Worm (Caenorhabditis elegans) whole organism, early embryonic: ENCODE results near the gene F49F1.18.
"Not testable (repeated sequence)": the region's sequence is repeated elsewhere in the genome, so short reads cannot be mapped to it uniquely, and the experiment has no call there.

Source experiments
- B0310.2 ChIP-seq: sonication (generic microtip); optimal IDR thresholded peaks from 2 replicates; lab custom pipeline; 2016; ENCODE audit warnings: mild to moderate bottlenecking, missing genetic modification characterization, missing compliant biosample characterization
- F13C5.2 ChIP-seq: sonication (generic microtip); optimal IDR thresholded peaks from 2 replicates; lab custom pipeline; 2017; ENCODE audit warnings: mild to moderate bottlenecking, missing genetic modification characterization, inconsistent platforms, missing compliant biosample characterization
- aly-1 ChIP-seq: sonication (generic microtip); optimal IDR thresholded peaks from 2 replicates; lab custom pipeline; 2016; ENCODE audit warnings: missing genetic modification characterization, missing compliant biosample characterization
- ama-1 ChIP-seq: fragments of 150-350 bp; optimal IDR thresholded peaks from 2 replicates; lab custom pipeline; 2014
- ceh-13 ChIP-seq: fragments of 200-800 bp; sonication (Bioruptor generic); optimal IDR thresholded peaks from 2 replicates; lab custom pipeline; 2018; ENCODE audit warnings: mild to moderate bottlenecking, missing genetic modification characterization, missing compliant biosample characterization
- ceh-36 ChIP-seq: sonication (generic microtip); optimal IDR thresholded peaks from 2 replicates; lab custom pipeline; 2016; ENCODE audit warnings: missing genetic modification characterization, inconsistent platforms, missing compliant biosample characterization
- ets-7 ChIP-seq: sonication (generic microtip); optimal IDR thresholded peaks from 2 replicates; lab custom pipeline; 2016; ENCODE audit warnings: missing genotype, missing genetic modification characterization, missing compliant biosample characterization
- flt-1 ChIP-seq: fragments of 200-800 bp; sonication (Bioruptor generic); IDR thresholded peaks from 2 replicates; pipeline ENCODE4 v1.3.6; 2022; ENCODE audit warnings: missing genetic modification characterization, missing compliant biosample characterization
- hmbx-1 ChIP-seq: sonication (generic microtip); optimal IDR thresholded peaks from 2 replicates; lab custom pipeline; 2016; ENCODE audit warnings: mild to moderate bottlenecking, missing genetic modification characterization, missing compliant biosample characterization
- hmg-4 ChIP-seq: fragments of 200-800 bp; sonication (Bioruptor generic); optimal IDR thresholded peaks from 2 replicates; lab custom pipeline; 2018; ENCODE audit warnings: mild to moderate bottlenecking, missing genetic modification characterization, missing compliant biosample characterization
- hnd-1 ChIP-seq: sonication (generic microtip); optimal IDR thresholded peaks from 2 replicates; lab custom pipeline; 2016; ENCODE audit warnings: missing genetic modification characterization, missing compliant biosample characterization
- pes-1 ChIP-seq: fragments of 200-800 bp; sonication (Bioruptor generic); IDR thresholded peaks from 2 replicates; pipeline ENCODE4 v1.3.6; 2022; ENCODE audit warnings: missing genetic modification reagents, missing genetic modification characterization, missing compliant biosample characterization
- scrt-1 ChIP-seq: fragments of 200-800 bp; sonication (Bioruptor generic); IDR thresholded peaks from 2 replicates; pipeline ENCODE4 v1.3.6; 2022; ENCODE audit warnings: missing genetic modification characterization, missing compliant biosample characterization
- sea-1 ChIP-seq: fragments of 200-800 bp; sonication (Bioruptor generic); conservative IDR thresholded peaks from 2 replicates; pipeline ENCODE4 v1.3.6; 2022; ENCODE audit warnings: missing genetic modification characterization, missing compliant biosample characterization
- tbx-11 ChIP-seq: fragments of 200-800 bp; sonication (Bioruptor generic); IDR thresholded peaks from 2 replicates; pipeline ENCODE4 v1.3.6; 2022; ENCODE audit warnings: missing genetic modification characterization, missing compliant biosample characterization
- tbx-37 ChIP-seq: fragments of 200-800 bp; sonication (Bioruptor generic); conservative IDR thresholded peaks from 2 replicates; pipeline ENCODE4 v1.3.6; 2022; ENCODE audit warnings: missing genetic modification reagents, missing genetic modification characterization, missing compliant biosample characterization
- tra-4 ChIP-seq: sonication (generic microtip); optimal IDR thresholded peaks from 2 replicates; lab custom pipeline; 2017; ENCODE audit warnings: missing genetic modification characterization, missing compliant biosample characterization

Gene F49F1.18

DNA sequence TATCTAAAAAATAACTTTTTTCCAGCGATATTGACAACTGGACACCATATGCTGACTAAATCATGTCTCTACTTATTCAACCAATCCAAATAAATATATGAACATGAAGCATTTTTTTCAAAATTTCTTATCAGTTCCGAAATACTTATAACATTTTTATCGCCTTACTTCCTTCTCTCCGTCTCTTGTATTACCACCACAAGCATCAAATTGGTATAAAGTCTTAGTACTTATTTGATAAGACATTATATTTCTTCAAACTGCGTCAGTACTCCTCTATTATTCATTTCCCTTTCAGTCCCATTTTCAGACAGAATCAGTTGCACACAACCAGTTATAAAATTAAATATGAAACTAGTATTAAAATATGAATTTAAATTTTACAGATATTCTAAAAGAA lies 7.7 kb upstream of the F49F1.18 start:
- no peak for TF ChIP-seq tbx-37 (GFP tag; lab: Robert Waterston, UW)
- TF ChIP-seq hmg-4 (GFP tag; lab: Kevin White, UChicago), result no peak
- no peak for TF ChIP-seq ceh-13 (GFP tag; lab: Kevin White, UChicago)
- no peak for TF ChIP-seq sea-1 (GFP tag; lab: Robert Waterston, UW)
- TF ChIP-seq tbx-11, result no peak
- no peak for TF ChIP-seq flt-1 (GFP tag; lab: Robert Waterston, UW)
- TF ChIP-seq tra-4 (tag; lab: Kevin White, UChicago), result no peak
- TF ChIP-seq ama-1 (lab: Kevin White, UChicago), result no peak
- no peak for TF ChIP-seq pes-1
- no peak for TF ChIP-seq hnd-1 (tag; lab: Kevin White, UChicago)
- TF ChIP-seq ceh-36 (tag; lab: Kevin White, UChicago), result no peak

DNA sequence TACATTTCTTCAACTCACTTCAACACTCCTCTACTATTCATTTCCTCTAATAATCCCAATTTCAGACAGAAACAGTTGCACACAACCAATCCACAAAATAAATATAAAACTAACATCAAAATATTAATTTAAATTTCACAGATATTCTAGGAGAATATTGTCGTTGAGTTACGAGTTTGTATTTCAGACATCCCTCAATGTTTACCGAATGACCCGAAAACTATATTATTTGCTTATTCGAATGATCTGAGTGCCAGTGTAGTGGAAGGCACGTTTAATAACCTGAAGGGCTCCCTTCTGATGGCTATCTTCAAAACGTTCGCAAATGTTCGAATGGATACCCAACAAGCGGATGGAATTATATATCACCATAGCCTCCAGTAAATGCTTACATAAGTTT lies 4.6 kb upstream of the F49F1.18 start, which contains the start of gene R07C12.3:
Gene R07C12.3 (plus strand): TSS at position 301 of the 400 bp plus-strand sequence.
- TF ChIP-seq sea-1 (GFP tag; lab: Robert Waterston, UW) (no peak), tbx-37 (GFP tag; lab: Robert Waterston, UW) (no peak), pes-1 (no peak), ets-7 (tag; lab: Kevin White, UChicago) (no peak)

DNA sequence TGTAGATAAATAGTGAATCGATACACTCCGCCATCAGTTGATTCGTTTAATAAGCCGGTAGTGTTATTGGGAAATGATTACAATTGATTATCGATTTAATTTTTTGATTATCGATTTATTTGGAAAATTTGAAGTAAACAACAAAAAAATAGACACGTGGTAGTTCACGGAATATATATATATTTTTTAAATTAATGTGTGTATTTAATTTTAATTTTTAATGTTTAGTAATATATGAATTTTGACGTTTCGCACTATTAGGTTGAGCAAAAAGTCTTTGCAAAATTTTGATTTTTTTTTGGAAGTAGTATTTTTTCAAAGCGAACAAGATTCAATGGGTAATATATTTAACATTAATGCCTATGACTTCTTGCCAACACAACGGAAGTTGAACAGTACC lies 2.8 kb upstream of the F49F1.18 start, which contains the start of gene F49F1.12:
Gene F49F1.12 (minus strand): TSS at position 101 of the 400 bp plus-strand sequence.
- TF ChIP-seq flt-1 (GFP tag; lab: Robert Waterston, UW); tbx-11; scrt-1 (GFP tag; lab: Robert Waterston, UW): not testable (repeated sequence)

DNA sequence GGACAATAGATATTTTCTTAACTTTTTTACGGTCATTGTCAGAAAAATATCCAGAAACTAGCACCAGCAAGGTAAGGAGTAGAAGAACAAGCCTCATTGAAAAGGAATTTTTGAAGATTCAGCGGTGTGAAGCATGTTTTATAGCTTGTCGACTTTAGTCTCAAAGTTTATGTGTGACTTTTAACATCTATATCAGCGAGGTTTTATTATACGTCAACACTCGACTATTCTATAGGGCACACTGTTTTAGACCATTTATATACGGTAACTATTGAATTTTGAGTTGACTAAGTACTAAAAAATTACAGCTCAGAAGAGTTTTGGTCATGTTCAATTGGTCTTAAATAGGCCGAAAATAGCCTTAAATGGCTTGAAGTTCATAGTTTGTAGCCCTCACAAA lies 1.1 kb upstream of the F49F1.18 start, which contains the start of gene F49F1.11:
Gene F49F1.11 (minus strand): TSS at position 101 of the 400 bp plus-strand sequence.
- TF ChIP-seq B0310.2 (no peak), ama-1 (lab: Kevin White, UChicago) (no peak), ets-7 (tag; lab: Kevin White, UChicago) (no peak), tra-4 (tag; lab: Kevin White, UChicago) (no peak), scrt-1 (GFP tag; lab: Robert Waterston, UW) (no peak), tbx-11 (no peak), sea-1 (GFP tag; lab: Robert Waterston, UW) (no peak), hmg-4 (GFP tag; lab: Kevin White, UChicago) (no peak), flt-1 (GFP tag; lab: Robert Waterston, UW) (no peak), F13C5.2 (tag; lab: Kevin White, UChicago) (no peak), tbx-37 (GFP tag; lab: Robert Waterston, UW) (no peak), aly-1 (no peak), hmbx-1 (tag; lab: Kevin White, UChicago) (no peak), ceh-13 (GFP tag; lab: Kevin White, UChicago) (no peak), hnd-1 (tag; lab: Kevin White, UChicago) (no peak), ceh-36 (tag; lab: Kevin White, UChicago) (no peak), pes-1 (no peak)

DNA sequence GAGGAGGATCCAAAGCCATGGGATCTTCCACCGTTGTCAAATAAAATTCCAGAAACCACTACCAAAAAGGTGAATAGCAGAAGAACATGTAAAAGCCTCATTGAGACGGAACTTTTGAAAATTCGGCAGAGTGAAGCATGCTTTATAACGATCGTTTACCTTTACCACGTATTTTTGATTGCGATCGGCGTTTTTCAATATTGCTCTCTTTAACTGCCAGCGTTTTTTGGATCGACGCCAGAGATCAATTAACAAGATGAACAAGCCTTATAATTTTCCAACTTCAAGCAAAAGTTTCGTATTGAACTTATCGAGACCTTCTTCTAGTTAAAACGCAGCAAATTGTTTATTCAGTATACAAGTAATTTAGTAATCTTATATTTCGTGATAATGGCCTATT lies 1.1 kb downstream of the F49F1.18 start, which contains the start of gene F49F1.10:
Gene F49F1.10 (minus strand): TSS at position 101 of the 400 bp plus-strand sequence.
- TF ChIP-seq pes-1 (no peak), F13C5.2 (tag; lab: Kevin White, UChicago) (no peak), ets-7 (tag; lab: Kevin White, UChicago) (no peak), ceh-36 (tag; lab: Kevin White, UChicago) (no peak), tra-4 (tag; lab: Kevin White, UChicago) (no peak), B0310.2 (no peak), hmbx-1 (tag; lab: Kevin White, UChicago) (no peak), ceh-13 (GFP tag; lab: Kevin White, UChicago) (no peak), tbx-37 (GFP tag; lab: Robert Waterston, UW) (no peak), hmg-4 (GFP tag; lab: Kevin White, UChicago) (no peak), tbx-11 (no peak), scrt-1 (GFP tag; lab: Robert Waterston, UW) (no peak), ama-1 (lab: Kevin White, UChicago) (no peak), aly-1 (no peak), flt-1 (GFP tag; lab: Robert Waterston, UW) (no peak), sea-1 (GFP tag; lab: Robert Waterston, UW) (no peak), hnd-1 (tag; lab: Kevin White, UChicago) (no peak)

DNA sequence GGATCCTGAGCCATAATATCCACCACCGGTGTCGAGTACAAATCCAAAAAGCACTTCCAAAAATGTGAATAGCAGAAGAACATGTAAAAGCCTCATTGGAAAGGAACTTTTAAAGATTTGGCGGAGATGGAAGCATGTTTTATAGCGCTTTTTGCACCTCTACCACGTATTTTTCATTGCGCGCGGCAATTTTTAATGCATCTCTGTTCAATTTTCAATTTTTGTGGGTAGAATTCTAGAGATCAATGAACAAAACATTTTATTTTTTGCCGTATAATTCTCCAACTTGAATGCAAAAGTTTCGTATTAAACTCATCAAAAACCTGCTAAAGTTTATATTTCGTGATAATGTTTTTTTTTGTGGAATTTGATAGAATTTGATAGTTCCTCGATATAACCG lies 2.7 kb downstream of the F49F1.18 start, which contains the start of gene F49F1.9:
Gene F49F1.9 (minus strand): TSS at position 101 of the 400 bp plus-strand sequence.
- no peak for TF ChIP-seq F13C5.2 (tag; lab: Kevin White, UChicago)

DNA sequence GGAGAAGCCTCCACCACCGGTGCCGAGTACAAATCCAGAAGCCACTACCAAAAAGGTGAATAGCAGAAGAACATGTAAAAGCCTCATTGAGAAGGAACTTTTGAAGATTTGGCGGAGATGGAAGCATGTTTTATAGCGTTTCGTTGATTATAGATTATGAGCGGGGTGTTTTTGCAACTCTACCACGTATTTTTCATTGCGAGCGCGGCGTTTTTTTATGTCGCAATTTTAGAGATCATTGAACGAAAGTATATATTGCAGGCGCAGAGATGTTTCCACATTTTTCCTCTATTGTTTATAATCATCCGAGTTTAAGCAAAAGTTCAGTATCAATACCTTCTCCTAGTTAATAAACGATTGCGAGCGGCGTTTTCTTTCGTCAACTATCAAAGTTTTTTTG lies 4.4 kb downstream of the F49F1.18 start, which contains the start of gene F49F1.17:
Gene F49F1.17 (minus strand): TSS at position 101 of the 400 bp plus-strand sequence.
- TF ChIP-seq F13C5.2 (tag; lab: Kevin White, UChicago), result no peak
- TF ChIP-seq ama-1 (lab: Kevin White, UChicago), result no peak
- no peak for TF ChIP-seq flt-1 (GFP tag; lab: Robert Waterston, UW)

DNA sequence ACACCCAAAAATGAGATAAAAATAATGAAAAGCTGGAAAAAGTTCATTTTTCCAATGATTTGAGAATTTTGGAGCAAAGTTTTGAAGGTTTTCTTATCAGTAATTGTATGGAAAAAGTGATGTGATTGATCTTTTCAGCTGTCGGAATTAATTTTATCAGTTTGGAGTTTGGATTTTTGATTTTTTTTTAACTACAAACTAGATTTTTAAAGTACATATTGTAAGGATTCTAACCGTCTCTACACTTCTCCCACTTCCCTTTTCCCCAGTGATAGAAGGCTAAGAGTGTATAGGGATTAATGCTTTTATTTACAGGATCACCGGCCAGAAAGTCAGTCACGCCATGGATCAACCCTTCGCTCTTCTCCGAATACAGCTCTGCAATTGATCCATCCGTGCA lies 14.5 kb downstream of the F49F1.18 start, which contains the start of gene F49F1.7:
Gene F49F1.7 (minus strand): TSS at position 101 of the 400 bp plus-strand sequence.
- TF ChIP-seq scrt-1 (GFP tag; lab: Robert Waterston, UW); hmbx-1 (tag; lab: Kevin White, UChicago); hnd-1 (tag; lab: Kevin White, UChicago): not testable (repeated sequence)
